Fruit fly (Drosophila melanogaster): ENCODE data around the gene 140up.

Gene 140up

dm6 chr3R:14122347-14122812 lies 3.0 kb downstream of the 140up start, which contains the start of the genes Abi and twf (continued):
- peak; percentile 2 for TF ChIP-seq CG17568 (GFP tag; optimal IDR thresholded peaks at IDR 0.05)
- no peak for TF ChIP-seq hth (optimal IDR thresholded peaks at IDR 0.05)
- peak; percentile 47 for TF ChIP-seq gcm (GFP tag; optimal IDR thresholded peaks at IDR 0.05)
- TF ChIP-seq CG18619 (GFP tag; optimal IDR thresholded peaks at IDR 0.05), result peak; percentile 45
- peak; percentile 39 for TF ChIP-seq CG32772 (GFP tag; IDR thresholded peaks at IDR 0.05)
- peak; percentile 48 for TF ChIP-seq CG17186 (GFP tag; optimal IDR thresholded peaks at IDR 0.05)
- TF ChIP-seq CG5953 (GFP tag; IDR thresholded peaks at IDR 0.05), result no peak
- peak; percentile 58 for TF ChIP-seq Mad (GFP tag; optimal IDR thresholded peaks at IDR 0.05)
- peak; percentile 58 for TF ChIP-seq Fer1 (GFP tag; optimal IDR thresholded peaks at IDR 0.05)
- TF ChIP-seq eve (GFP tag; optimal IDR thresholded peaks at IDR 0.05), result no peak
- TF ChIP-seq CG1529 (GFP tag; optimal IDR thresholded peaks at IDR 0.05), result peak; percentile 4
- TF ChIP-seq Bteb2 (GFP tag; optimal IDR thresholded peaks at IDR 0.05), result peak; percentile 52
- no peak for TF ChIP-seq disco-r (GFP tag; optimal IDR thresholded peaks at IDR 0.05)
- TF ChIP-seq aop (GFP tag; IDR thresholded peaks at IDR 0.05), result no peak
- no peak for TF ChIP-seq CG3163 (GFP tag; optimal IDR thresholded peaks at IDR 0.05)
- TF ChIP-seq Jarid2 (GFP tag; optimal IDR thresholded peaks at IDR 0.05), result no peak
- TF ChIP-seq lola (GFP tag; optimal IDR thresholded peaks at IDR 0.05), result peak in 1 of 3 experiments; percentile 63
- peak; percentile 75 for TF ChIP-seq CG13123 (GFP tag; optimal IDR thresholded peaks at IDR 0.05)
- TF ChIP-seq mld (GFP tag; IDR thresholded peaks at IDR 0.05; ENCODE audit: partially characterized antibody), result no peak
- TF ChIP-seq CG14965 (GFP tag; optimal IDR thresholded peaks at IDR 0.05; ENCODE audit: borderline replicate concordance), result no peak
- TF ChIP-seq CG13287 (GFP tag; IDR thresholded peaks at IDR 0.05; ENCODE audit: partially characterized antibody), result peak; percentile 45; the same call in 1 of the 2 replicates
- no peak for TF ChIP-seq CG12071 (GFP tag; optimal IDR thresholded peaks at IDR 0.05)
- peak; percentile 59 for TF ChIP-seq CG15601 (tag; optimal IDR thresholded peaks at IDR 0.05)
- TF ChIP-seq luna (GFP tag; optimal IDR thresholded peaks at IDR 0.05), result no peak
- TF ChIP-seq Nf-YB (GFP tag; optimal IDR thresholded peaks at IDR 0.05), result peak; percentile 45
- peak; percentile 6 for TF ChIP-seq exex (tag; optimal IDR thresholded peaks at IDR 0.05)
- no peak for TF ChIP-seq CG10431 (GFP tag; optimal IDR thresholded peaks at IDR 0.05)
- TF ChIP-seq pan (optimal IDR thresholded peaks at IDR 0.05), result no peak
- peak in 1 of 2 experiments; percentile 77 for TF ChIP-seq pan (GFP tag; optimal IDR thresholded peaks at IDR 0.05 in 1 of 2, IDR thresholded peaks at IDR 0.05 in 1 of 2)
- TF ChIP-seq Eip74EF (GFP tag; optimal IDR thresholded peaks at IDR 0.05), result peak in 1 of 2 experiments; percentile 9
- no peak for TF ChIP-seq fru (optimal IDR thresholded peaks at IDR 0.05)
- peak; percentile 90 for TF ChIP-seq YL-1 (GFP tag; optimal IDR thresholded peaks at IDR 0.05)
- peak; percentile 78 for TF ChIP-seq lab (GFP tag; optimal IDR thresholded peaks at IDR 0.05)
- TF ChIP-seq E2f2 (GFP tag; IDR thresholded peaks at IDR 0.05), result peak; percentile 54
- TF ChIP-seq MESR4 (GFP tag; optimal IDR thresholded peaks at IDR 0.05), result peak; percentile 24
- peak; percentile 42 for TF ChIP-seq sd (tag; optimal IDR thresholded peaks at IDR 0.05)
- no peak for TF ChIP-seq pita (GFP tag; optimal IDR thresholded peaks at IDR 0.05)
- peak in 1 of 2 experiments; percentile 79 for TF ChIP-seq insv (GFP tag; optimal IDR thresholded peaks at IDR 0.05)
- peak; percentile 74 for TF ChIP-seq CG11504 (tag; optimal IDR thresholded peaks at IDR 0.05)
- TF ChIP-seq run (tag; optimal IDR thresholded peaks at IDR 0.05), result no peak
- peak; percentile 47; the same call in 1 of the 2 replicates for TF ChIP-seq CG6272 (GFP tag; IDR thresholded peaks at IDR 0.05)
- peak; percentile 32; the same call in 1 of the 2 replicates for TF ChIP-seq wdn (GFP tag; IDR thresholded peaks at IDR 0.05)
- no peak for TF ChIP-seq CG17912 (GFP tag; optimal IDR thresholded peaks at IDR 0.05)
- TF ChIP-seq Oaz (GFP tag; IDR thresholded peaks at IDR 0.05), result no peak
- TF ChIP-seq Atf3 (GFP tag; optimal IDR thresholded peaks at IDR 0.05), result peak; percentile 43
- TF ChIP-seq NC2β (GFP tag; optimal IDR thresholded peaks at IDR 0.05), result peak; percentile 53
- TF ChIP-seq lmd (GFP tag; IDR thresholded peaks at IDR 0.05), result peak; percentile 54
- TF ChIP-seq ranshi (GFP tag; IDR thresholded peaks at IDR 0.05), result peak; percentile 32; the same call in 1 of the 2 replicates
- peak; percentile 81 for TF ChIP-seq lilli (GFP tag; optimal IDR thresholded peaks at IDR 0.05)
- peak; percentile 68 for TF ChIP-seq Six4 (GFP tag; optimal IDR thresholded peaks at IDR 0.05)

Data from whole organism, embryonic.